Fruit fly (Drosophila melanogaster): ENCODE data around the gene CG14718.

DNA sequence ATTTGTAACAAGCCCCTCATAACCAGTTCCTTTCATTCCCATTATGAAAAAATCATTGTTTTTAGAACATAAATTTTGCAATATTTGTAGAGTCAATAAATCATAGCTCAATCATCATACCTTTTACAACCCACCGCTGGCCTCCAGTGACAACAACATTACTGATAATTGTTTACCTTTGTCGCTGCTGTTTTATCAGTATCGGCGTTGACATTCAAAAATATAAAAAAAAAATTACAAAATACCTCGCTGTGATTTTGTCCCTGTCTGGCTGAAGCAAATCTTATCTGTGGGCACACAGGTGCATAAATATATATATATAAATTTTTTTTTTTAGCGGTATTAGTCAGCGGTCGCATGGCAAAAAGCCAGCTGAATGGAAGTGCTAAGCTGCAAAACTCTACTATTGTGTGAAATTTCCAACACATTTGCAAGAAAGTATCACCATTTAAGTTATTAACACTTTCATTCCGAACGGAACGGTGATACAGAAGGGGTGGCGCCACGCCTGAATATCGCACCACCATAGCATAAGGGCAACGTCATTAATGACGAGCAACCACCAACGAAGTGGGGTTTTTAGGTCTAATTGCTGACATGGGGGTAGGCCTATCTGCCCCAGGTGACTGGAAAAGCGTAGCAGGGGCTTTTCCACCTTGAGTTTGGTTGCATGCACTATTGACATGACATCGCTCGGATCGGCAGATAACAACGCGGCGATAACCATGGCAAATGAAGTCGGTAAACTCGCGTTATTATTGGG is 34.3 kb upstream of the CG14718 start:
- TF ChIP-seq Crg-1 (GFP tag; optimal IDR thresholded peaks at IDR 0.05) (no peak), kay (GFP tag; ENCODE audit: borderline replicate concordance) (peak; percentile 88), Hr96 (GFP tag; optimal IDR thresholded peaks at IDR 0.05) (no peak), Mnt (GFP tag; optimal IDR thresholded peaks at IDR 0.05) (peak; percentile 11), Clk (GFP tag; optimal IDR thresholded peaks at IDR 0.05) (no peak), CG7101 (tag; optimal IDR thresholded peaks at IDR 0.05) (no peak)

Data from whole organism, adult.